Fruit fly (Drosophila melanogaster) whole organism, prepupa: Measurements from ENCODE around the gene Pdf.
A peak's percentile ranks its signal among the peaks of the same experiment; 100 is the strongest.

Source experiments
- Blimp-1 ChIP-seq: fragments of 200-800 bp; sonication (Bioruptor generic); optimal IDR thresholded peaks from 3 replicates; lab custom pipeline; 2017; ENCODE audit warnings: missing biosample characterization, missing genetic modification characterization, mild to moderate bottlenecking, moderate library complexity, missing genetic modification reagents
- CG10669 ChIP-seq: fragments of 200-800 bp; sonication (Bioruptor generic); optimal IDR thresholded peaks from 3 replicates; lab custom pipeline; 2018; ENCODE audit warnings: missing biosample characterization, mild to moderate bottlenecking, missing genetic modification characterization, moderate library complexity
- CG11762 ChIP-seq: fragments of 200-800 bp; sonication (Bioruptor generic); optimal IDR thresholded peaks from 3 replicates; lab custom pipeline; 2016; ENCODE audit warnings: missing biosample characterization, missing genetic modification characterization; ENCODE audit not compliant: insufficient read depth
- CG15336 ChIP-seq: fragments of 200-800 bp; sonication (Bioruptor generic); IDR thresholded peaks from 2 replicates; pipeline ENCODE4 v1.3.6; 2022; ENCODE audit warnings: missing biosample characterization, missing genetic modification characterization
- CG1621 ChIP-seq: fragments of 200-800 bp; sonication (Bioruptor generic); optimal IDR thresholded peaks from 3 replicates; lab custom pipeline; 2018; ENCODE audit warnings: missing biosample characterization, mild to moderate bottlenecking, missing genetic modification characterization
- CG16779 ChIP-seq: fragments of 200-800 bp; sonication (Bioruptor generic); optimal IDR thresholded peaks from 3 replicates; lab custom pipeline; 2017; ENCODE audit warnings: missing biosample characterization, mild to moderate bottlenecking, missing genetic modification characterization
- CG3032 ChIP-seq: fragments of 200-800 bp; optimal IDR thresholded peaks from 2 replicates; lab custom pipeline; 2019; ENCODE audit warnings: missing biosample characterization, mild to moderate bottlenecking, missing genetic modification characterization, moderate library complexity
- CG31627 ChIP-seq: fragments of 200-800 bp; sonication (Bioruptor generic); optimal IDR thresholded peaks from 3 replicates; lab custom pipeline; 2016; ENCODE audit warnings: missing biosample characterization, missing genetic modification characterization
- CG32006 ChIP-seq: fragments of 200-800 bp; sonication (Bioruptor generic); optimal IDR thresholded peaks from 3 replicates; lab custom pipeline; 2017; ENCODE audit warnings: missing biosample characterization, mild to moderate bottlenecking, missing genetic modification characterization
- CG34406 ChIP-seq: fragments of 200-800 bp; sonication (Bioruptor generic); optimal IDR thresholded peaks from 3 replicates; lab custom pipeline; 2016; ENCODE audit warnings: missing biosample characterization, missing genetic modification characterization
- CG3919 ChIP-seq: fragments of 200-800 bp; sonication (Bioruptor generic); optimal IDR thresholded peaks from 3 replicates; lab custom pipeline; 2016; ENCODE audit warnings: missing biosample characterization, missing genetic modification characterization
- CG4318 ChIP-seq: fragments of 200-800 bp; sonication (Bioruptor generic); optimal IDR thresholded peaks from 3 replicates; lab custom pipeline; 2017; ENCODE audit warnings: missing biosample characterization, mild to moderate bottlenecking, missing genetic modification characterization
- CG6163 ChIP-seq: fragments of 200-800 bp; sonication (Bioruptor generic); IDR thresholded peaks from 3 replicates; pipeline ENCODE4 v1.3.6; 2022; ENCODE audit warnings: missing biosample characterization, missing genetic modification characterization
- CG6792 ChIP-seq: fragments of 200-800 bp; sonication (Bioruptor generic); optimal IDR thresholded peaks from 3 replicates; lab custom pipeline; 2016; ENCODE audit warnings: missing biosample characterization, missing genetic modification characterization
- CG6808 ChIP-seq: fragments of 200-800 bp; sonication (Bioruptor generic); optimal IDR thresholded peaks from 3 replicates; lab custom pipeline; 2017; ENCODE audit warnings: missing biosample characterization, missing genetic modification characterization, mild to moderate bottlenecking, moderate library complexity, missing genetic modification reagents
- CG6854 ChIP-seq: fragments of 200-800 bp; sonication (Bioruptor generic); optimal IDR thresholded peaks from 2 replicates; lab custom pipeline; 2017; ENCODE audit warnings: missing biosample characterization, mild to moderate bottlenecking, missing genetic modification characterization
- CG7368 ChIP-seq: fragments of 200-800 bp; sonication (Bioruptor generic); optimal IDR thresholded peaks from 3 replicates; lab custom pipeline; 2016; ENCODE audit warnings: missing biosample characterization, missing genetic modification characterization
- CG8119 ChIP-seq: fragments of 200-800 bp; sonication (Bioruptor generic); IDR thresholded peaks from 3 replicates; pipeline ENCODE4 v1.3.6; 2022; ENCODE audit warnings: missing biosample characterization, missing genetic modification characterization
- CG8632 ChIP-seq: fragments of 200-800 bp; sonication (Bioruptor generic); optimal IDR thresholded peaks from 3 replicates; lab custom pipeline; 2016; ENCODE audit warnings: missing biosample characterization, missing genetic modification characterization
- CG9139 ChIP-seq: fragments of 200-800 bp; sonication (Bioruptor generic); optimal IDR thresholded peaks from 3 replicates; lab custom pipeline; 2017; ENCODE audit warnings: missing biosample characterization, mild to moderate bottlenecking, missing genetic modification characterization
- Eip75B ChIP-seq: fragments of 200-800 bp; sonication (Bioruptor generic); optimal IDR thresholded peaks from 3 replicates; lab custom pipeline; 2016; ENCODE audit warnings: missing biosample characterization, missing genetic modification characterization
- Eip78C ChIP-seq: fragments of 200-800 bp; sonication (Bioruptor generic); peaks from one replicate; lab custom pipeline; 2016; ENCODE audit warnings: missing biosample characterization, missing genetic modification characterization
- Ets21C ChIP-seq: fragments of 200-800 bp; sonication (Bioruptor generic); optimal IDR thresholded peaks from 3 replicates; lab custom pipeline; 2016; ENCODE audit warnings: missing biosample characterization, missing genetic modification characterization
- Ets96B ChIP-seq: fragments of 200-800 bp; optimal IDR thresholded peaks from 2 replicates; lab custom pipeline; 2019; ENCODE audit warnings: missing biosample characterization, mild to moderate bottlenecking, missing genetic modification characterization, moderate library complexity
- Gug ChIP-seq: fragments of 200-800 bp; sonication (Bioruptor generic); IDR thresholded peaks from 2 replicates; pipeline ENCODE4 v1.3.6; 2022; ENCODE audit warnings: missing biosample characterization, missing genetic modification characterization
- Hr38 ChIP-seq: sonication (Bioruptor generic); optimal IDR thresholded peaks from 2 replicates; lab custom pipeline; 2016; ENCODE audit warnings: missing biosample characterization, missing genetic modification characterization
- Hr4 ChIP-seq: fragments of 200-800 bp; sonication (Bioruptor generic); optimal IDR thresholded peaks from 3 replicates; lab custom pipeline; 2016; ENCODE audit warnings: missing biosample characterization, missing genetic modification characterization
- Lpt ChIP-seq: fragments of 200-800 bp; sonication (Bioruptor generic); optimal IDR thresholded peaks from 3 replicates; lab custom pipeline; 2016; ENCODE audit warnings: missing biosample characterization, missing genetic modification characterization
- Met ChIP-seq: fragments of 200-800 bp; sonication (Bioruptor generic); optimal IDR thresholded peaks from 3 replicates; lab custom pipeline; 2016; ENCODE audit warnings: missing biosample characterization, missing genetic modification characterization
- Smox ChIP-seq: fragments of 200-800 bp; sonication (Bioruptor generic); optimal IDR thresholded peaks from 3 replicates; lab custom pipeline; 2016; ENCODE audit warnings: missing biosample characterization, missing genetic modification characterization
- Sox102F ChIP-seq: fragments of 200-800 bp; sonication (Bioruptor generic); optimal IDR thresholded peaks from 2 replicates; lab custom pipeline; 2016; ENCODE audit warnings: missing biosample characterization, mild to moderate bottlenecking, missing genetic modification characterization
- Sox14 ChIP-seq: fragments of 200-800 bp; sonication (Bioruptor generic); optimal IDR thresholded peaks from 3 replicates; lab custom pipeline; 2016; ENCODE audit warnings: missing biosample characterization, missing genetic modification characterization
- Sox15 ChIP-seq: fragments of 200-800 bp; sonication (Bioruptor generic); optimal IDR thresholded peaks from 3 replicates; lab custom pipeline; 2016; ENCODE audit warnings: missing biosample characterization, missing genetic modification characterization
- achi ChIP-seq: fragments of 200-800 bp; sonication (Bioruptor generic); optimal IDR thresholded peaks from 3 replicates; lab custom pipeline; 2016; ENCODE audit warnings: missing biosample characterization, missing genetic modification characterization
- acj6 ChIP-seq: fragments of 200-800 bp; sonication (Bioruptor generic); optimal IDR thresholded peaks from 3 replicates; lab custom pipeline; 2016; ENCODE audit warnings: missing biosample characterization, missing genetic modification characterization
- dac ChIP-seq: fragments of 200-800 bp; sonication (Bioruptor generic); optimal IDR thresholded peaks from 2 replicates; lab custom pipeline; 2017; ENCODE audit warnings: missing biosample characterization, mild to moderate bottlenecking, missing genetic modification characterization
- dsx ChIP-seq: fragments of 200-800 bp; optimal IDR thresholded peaks from 3 replicates; lab custom pipeline; 2019; ENCODE audit warnings: missing biosample characterization, mild to moderate bottlenecking, missing genetic modification characterization, moderate library complexity; ENCODE audit not compliant: poor library complexity, severe bottlenecking
- eg ChIP-seq: fragments of 200-800 bp; sonication (Bioruptor generic); IDR thresholded peaks from 3 replicates; pipeline ENCODE4 v1.3.6; 2022; ENCODE audit warnings: missing biosample characterization, missing genetic modification characterization
- esn ChIP-seq: fragments of 200-800 bp; sonication (Bioruptor generic); optimal IDR thresholded peaks from 2 replicates; lab custom pipeline; 2016; ENCODE audit warnings: missing biosample characterization, mild to moderate bottlenecking, missing genetic modification characterization, moderate library complexity
- fd59A ChIP-seq: fragments of 200-800 bp; sonication (Bioruptor generic); optimal IDR thresholded peaks from 2 replicates; lab custom pipeline; 2017; ENCODE audit warnings: missing biosample characterization, mild to moderate bottlenecking, missing genetic modification characterization, missing genetic modification reagents
- fd85E ChIP-seq: fragments of 200-800 bp; sonication (Bioruptor generic); optimal IDR thresholded peaks from 3 replicates; lab custom pipeline; 2016; ENCODE audit warnings: missing biosample characterization, missing genetic modification characterization
- fkh ChIP-seq: fragments of 200-800 bp; sonication (Bioruptor generic); optimal IDR thresholded peaks from 3 replicates; lab custom pipeline; 2017; ENCODE audit warnings: missing biosample characterization, mild to moderate bottlenecking, missing genetic modification characterization, moderate library complexity
- lz ChIP-seq: fragments of 200-800 bp; sonication (Bioruptor generic); optimal IDR thresholded peaks from 3 replicates; lab custom pipeline; 2016; ENCODE audit warnings: missing biosample characterization, missing genetic modification characterization
- net ChIP-seq: fragments of 200-800 bp; sonication (Bioruptor generic); optimal IDR thresholded peaks from 3 replicates; lab custom pipeline; 2016; ENCODE audit warnings: missing biosample characterization, missing genetic modification characterization
- pdm3 ChIP-seq: fragments of 200-800 bp; sonication (Bioruptor generic); optimal IDR thresholded peaks from 3 replicates; lab custom pipeline; 2016; ENCODE audit warnings: missing biosample characterization, missing genetic modification characterization
- ss ChIP-seq, 2 experiments: fragments of 200-800 bp; sonication (Bioruptor generic); optimal IDR thresholded peaks; 2 replicates in 1 of 2; 3 replicates in 1 of 2; lab custom pipeline; 2017 to 2018; ENCODE audit warnings: mild to moderate bottlenecking in 2 of 2, missing biosample characterization in 2 of 2, missing genetic modification characterization in 2 of 2, moderate library complexity in 1 of 2
- topi ChIP-seq: fragments of 200-800 bp; sonication (Bioruptor generic); optimal IDR thresholded peaks from 3 replicates; lab custom pipeline; 2016; ENCODE audit warnings: missing biosample characterization, missing genetic modification characterization
- vri ChIP-seq: fragments of 200-800 bp; sonication (Bioruptor generic); optimal IDR thresholded peaks from 3 replicates; lab custom pipeline; 2016; ENCODE audit warnings: missing biosample characterization, mild to moderate bottlenecking, missing genetic modification characterization

The Pdf gene

dm6 chr3R:26483657-26484056 is 27.7 kb upstream of the Pdf start (continued):
- TF ChIP-seq Hr38 (GFP tag; lab: Kevin White, UChicago) (no peak), CG6808 (GFP tag; lab: Kevin White, UChicago) (no peak), CG34406 (GFP tag; lab: Kevin White, UChicago) (peak; percentile 34), CG11762 (GFP tag; lab: Kevin White, UChicago) (peak; percentile 14), CG3919 (GFP tag; lab: Kevin White, UChicago) (peak; percentile 43), Eip75B (GFP tag; lab: Kevin White, UChicago) (peak; percentile 40), Sox15 (GFP tag; lab: Kevin White, UChicago) (no peak), Eip78C (peak; percentile 67), Lpt (GFP tag; lab: Kevin White, UChicago) (peak; percentile 27), dsx (GFP tag; lab: Kevin White, UChicago) (peak; percentile 77), CG7368 (no peak), CG16779 (tag; lab: Kevin White, UChicago) (no peak), fkh (no peak), fd85E (GFP tag; lab: Kevin White, UChicago) (no peak), topi (GFP tag; lab: Kevin White, UChicago) (peak; percentile 46)

- TF ChIP-seq Lpt (GFP tag; lab: Kevin White, UChicago) (peak; percentile 17), Sox15 (GFP tag; lab: Kevin White, UChicago) (no peak), acj6 (no peak), CG3032 (tag; lab: Kevin White, UChicago) (no peak), Eip75B (GFP tag; lab: Kevin White, UChicago) (no peak), esn (no peak), CG4318 (peak; percentile 35), CG32006 (GFP tag; lab: Kevin White, UChicago) (peak; percentile 68), fd85E (GFP tag; lab: Kevin White, UChicago) (no peak), CG6854 (GFP tag; lab: Kevin White, UChicago) (no peak), CG6163 (GFP tag; lab: Robert Waterston, UW) (no peak), Sox102F (GFP tag; lab: Kevin White, UChicago) (no peak), CG31627 (no peak), dac (GFP tag; lab: Kevin White, UChicago) (no peak), CG10669 (GFP tag; lab: Kevin White, UChicago) (no peak), CG8119 (GFP tag; lab: Robert Waterston, UW) (no peak), lz (GFP tag; lab: Kevin White, UChicago) (no peak), Ets96B (tag; lab: Kevin White, UChicago) (no peak), net (GFP tag; lab: Kevin White, UChicago) (no peak), Ets21C (GFP tag; lab: Kevin White, UChicago) (no peak), achi (no peak), Sox14 (GFP tag; lab: Kevin White, UChicago) (peak; percentile 12), CG34406 (GFP tag; lab: Kevin White, UChicago) (no peak), CG15336 (GFP tag; lab: Robert Waterston, UW) (peak; percentile 68; the same call in 1 of the 2 replicates), CG8632 (no peak), Blimp-1 (GFP tag; lab: Kevin White, UChicago) (no peak), CG3919 (GFP tag; lab: Kevin White, UChicago) (peak; percentile 38), dsx (GFP tag; lab: Kevin White, UChicago) (no peak), CG1621 (tag; lab: Kevin White, UChicago) (no peak), eg (GFP tag; lab: Robert Waterston, UW) (peak; percentile 41; the same call in 1 of the 3 replicates), CG6792 (GFP tag; lab: Kevin White, UChicago) (no peak), ss (GFP tag; optimal IDR thresholded peaks at IDR 0.05; lab: Kevin White, UChicago) (no peak), fd59A (no peak), Hr4 (GFP tag; lab: Kevin White, UChicago) (peak; percentile 40), topi (GFP tag; lab: Kevin White, UChicago) (no peak), Met (no peak), Gug (GFP tag; lab: Robert Waterston, UW) (no peak), CG7368 (no peak), pdm3 (GFP tag; lab: Kevin White, UChicago) (no peak), vri (GFP tag; lab: Kevin White, UChicago) (no peak), CG9139 (GFP tag; lab: Kevin White, UChicago) (no peak), CG6808 (GFP tag; lab: Kevin White, UChicago) (no peak), Smox (no peak), Hr38 (GFP tag; lab: Kevin White, UChicago) (no peak)
Measured at dm6 chr3R:26481231-26481630, 25.3 kb upstream of the Pdf start.
